Worm (Caenorhabditis elegans) whole organism, midembryonic: ENCODE data around the gene dsh-2.

ENCODE experiments used
- klf-2 ChIP-seq: fragments of 200-800 bp; sonication (Bioruptor generic); conservative IDR thresholded peaks from 2 replicates; pipeline ENCODE4 v1.3.6; 2022; ENCODE audit warnings: missing genetic modification reagents, missing genetic modification characterization, missing compliant biosample characterization
- med-1 ChIP-seq: sonication (generic microtip); optimal IDR thresholded peaks from 2 replicates; lab custom pipeline; 2017; ENCODE audit warnings: missing genetic modification characterization, mild to moderate bottlenecking, missing compliant biosample characterization, antibody characterized with exemption, missing genetic modification reagents; ENCODE audit not compliant: insufficient read depth
- tab-1 ChIP-seq: fragments of 200-800 bp; sonication (Bioruptor generic); IDR thresholded peaks from 2 replicates; pipeline ENCODE4 v1.3.6; 2022; ENCODE audit warnings: missing genetic modification characterization, missing compliant biosample characterization
- ztf-23 ChIP-seq: fragments of 200-800 bp; sonication (Bioruptor generic); IDR thresholded peaks from 2 replicates; pipeline ENCODE4 v1.3.6; 2022; ENCODE audit warnings: missing genetic modification reagents, missing genetic modification characterization, missing compliant biosample characterization
- ztf-29 ChIP-seq: fragments of 200-800 bp; sonication (Bioruptor generic); IDR thresholded peaks from 2 replicates; pipeline ENCODE4 v1.3.6; 2022; ENCODE audit warnings: missing genetic modification reagents, missing genetic modification characterization, missing compliant biosample characterization

- TF ChIP-seq med-1 (GFP tag; lab: Kevin White, UChicago) (no peak), ztf-29 (GFP tag; lab: Robert Waterston, UW) (no peak), klf-2 (no peak), tab-1 (no peak), ztf-23 (no peak)
Observed at ce11 chrII:5049865-5050342, 31.1 kb downstream of the dsh-2 start, which contains the start of gene F33G12.6.
